Worm (Caenorhabditis elegans): ENCODE data around the gene Y54G2A.38.
A peak's percentile ranks its signal among the peaks of the same experiment; 100 is the strongest.

Gene Y54G2A.38

DNA sequence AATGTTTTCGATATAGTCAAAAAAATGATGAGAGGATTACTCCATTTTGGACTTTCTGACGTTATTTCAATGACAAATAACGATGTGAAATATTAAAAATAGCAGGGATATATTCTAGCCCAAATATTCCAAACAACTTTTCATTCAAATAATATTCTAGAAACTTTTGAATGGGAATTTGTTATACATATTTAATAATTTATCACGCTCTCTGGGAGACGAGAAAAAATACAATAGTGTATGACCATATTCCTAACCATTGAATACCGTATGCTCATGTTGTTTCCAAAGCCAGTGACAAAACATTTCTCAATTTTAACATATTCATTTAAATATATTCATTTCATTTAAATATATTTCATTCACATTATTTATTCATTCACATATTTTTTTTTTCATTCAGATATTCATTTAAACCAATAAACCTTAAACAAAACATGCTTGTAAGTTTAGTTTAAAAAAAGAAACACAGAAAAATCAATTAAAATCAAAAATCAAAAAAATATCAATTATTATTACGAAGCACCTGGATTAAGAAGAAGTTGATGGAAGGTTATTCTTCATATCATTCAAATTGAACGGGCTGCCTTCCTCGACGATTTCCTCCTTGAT lies 49.6 kb upstream of the Y54G2A.38 start (continued):
- TF ChIP-seq F33H1.4 (GFP tag; IDR thresholded peaks at IDR 0.05) (no peak), ztf-6 (GFP tag; IDR thresholded peaks at IDR 0.05) (no peak), athp-1 (tag; optimal IDR thresholded peaks at IDR 0.05) (no peak), F55B11.4 (tag; optimal IDR thresholded peaks at IDR 0.05; ENCODE audit: borderline replicate concordance, insufficient read depth) (no peak), cebp-2 (GFP tag; IDR thresholded peaks at IDR 0.05) (no peak), egl-18 (GFP tag; IDR thresholded peaks at IDR 0.05) (no peak), hsf-1 (GFP tag; IDR thresholded peaks at IDR 0.05) (0 out of 2 replicates have a peak, but pooled peaks have one; percentile 54), C06A6.2 (GFP tag; conservative IDR thresholded peaks at IDR 0.05) (peak; percentile 54; the same call in 1 of the 2 replicates), sea-2 (GFP tag; IDR thresholded peaks at IDR 0.05) (no peak), F57A8.1 (GFP tag; optimal IDR thresholded peaks at IDR 0.05) (no peak), hlh-26 (GFP tag; conservative IDR thresholded peaks at IDR 0.05) (no peak), rec-8 (tag; optimal IDR thresholded peaks at IDR 0.05) (no peak), nhr-80 (tag; optimal IDR thresholded peaks at IDR 0.05) (peak; percentile 21), lin-54 (GFP tag; optimal IDR thresholded peaks at IDR 0.05) (peak; percentile 31), attf-6 (GFP tag; IDR thresholded peaks at IDR 0.05) (no peak), attf-3 (GFP tag; conservative IDR thresholded peaks at IDR 0.05) (no peak), egrh-3 (GFP tag; IDR thresholded peaks at IDR 0.05) (no peak), Y53G8AR.9 (GFP tag; conservative IDR thresholded peaks at IDR 0.05) (peak; percentile 87), fkh-3 (tag; optimal IDR thresholded peaks at IDR 0.05) (no peak), madf-10 (tag; optimal IDR thresholded peaks at IDR 0.05) (peak; percentile 60), ZK185.1 (tag; optimal IDR thresholded peaks at IDR 0.05; ENCODE audit: poor library complexity, severe bottlenecking) (no peak), lin-26 (GFP tag; IDR thresholded peaks at IDR 0.05) (no peak), unc-62 (GFP tag; optimal IDR thresholded peaks at IDR 0.05) (no peak), attf-5 (GFP tag; optimal IDR thresholded peaks at IDR 0.05) (peak; percentile 67), rpc-1 (optimal IDR thresholded peaks at IDR 0.05) (no peak), rpc-1 (tag; optimal IDR thresholded peaks at IDR 0.05) (no peak), dox-1 (GFP tag; IDR thresholded peaks at IDR 0.05) (no peak; the same call in 1 of the 2 replicates), nhr-27 (tag; optimal IDR thresholded peaks at IDR 0.05) (no peak), ccch-3 (GFP tag; optimal IDR thresholded peaks at IDR 0.05) (no peak), nfya-1 (tag; optimal IDR thresholded peaks at IDR 0.05; ENCODE audit: borderline replicate concordance, insufficient read depth) (no peak), T07F8.4 (tag; optimal IDR thresholded peaks at IDR 0.05) (no peak), rcor-1 (GFP tag; IDR thresholded peaks at IDR 0.05) (no peak), Y53F4B.3 (GFP tag; IDR thresholded peaks at IDR 0.05) (no peak), somi-1 (GFP tag; optimal IDR thresholded peaks at IDR 0.05) (no peak), mes-4 (tag; optimal IDR thresholded peaks at IDR 0.05) (no peak), zim-3 (tag; optimal IDR thresholded peaks at IDR 0.05) (no peak), ceh-40 (GFP tag; IDR thresholded peaks at IDR 0.05) (0 out of 2 replicates have a peak, but pooled peaks have one; percentile 56), D2030.7 (GFP tag; IDR thresholded peaks at IDR 0.05) (no peak), K11D2.4 (GFP tag; IDR thresholded peaks at IDR 0.05) (peak; percentile 55), T26A5.8 (tag; optimal IDR thresholded peaks at IDR 0.05) (no peak), lir-1 (GFP tag; conservative IDR thresholded peaks at IDR 0.05) (0 out of 2 replicates have a peak, but pooled peaks have one; percentile 34), B0261.1 (tag; optimal IDR thresholded peaks at IDR 0.05) (no peak), F37B4.10 (GFP tag; IDR thresholded peaks at IDR 0.05) (no peak), bed-2 (GFP tag; IDR thresholded peaks at IDR 0.05) (no peak), snpc-4 (GFP tag; optimal IDR thresholded peaks at IDR 0.05) (no peak), snpc-4 (tag; optimal IDR thresholded peaks at IDR 0.05) (no peak), nhr-90 (tag; optimal IDR thresholded peaks at IDR 0.05) (no peak), hmg-1.2 (GFP tag; IDR thresholded peaks at IDR 0.05) (no peak), efl-1 (GFP tag; optimal IDR thresholded peaks at IDR 0.05) (no peak)
